Worm (Caenorhabditis elegans) whole organism, L2 larva: Measurements from ENCODE around the gene pri-1.

ENCODE experiments used
- C34F6.9 ChIP-seq: fragments of 150-350 bp; optimal IDR thresholded peaks from 2 replicates; lab custom pipeline; 2014; ENCODE audit warnings: missing biosample characterization, missing genetic modification characterization
- F13H6.1 ChIP-seq: sonication (generic microtip); optimal IDR thresholded peaks from 2 replicates; lab custom pipeline; 2016; ENCODE audit warnings: missing genetic modification characterization, missing compliant biosample characterization
- R02D3.7 ChIP-seq: fragments of 150-350 bp; optimal IDR thresholded peaks from 2 replicates; lab custom pipeline; 2014; ENCODE audit warnings: missing biosample characterization, missing genetic modification characterization
- Y55F3AM.14 ChIP-seq: fragments of 200-800 bp; sonication (Bioruptor generic); optimal IDR thresholded peaks from 2 replicates; lab custom pipeline; 2018; ENCODE audit warnings: mild to moderate bottlenecking, missing genetic modification characterization, missing compliant biosample characterization
- ZK546.5 ChIP-seq: sonication (generic microtip); optimal IDR thresholded peaks from 2 replicates; lab custom pipeline; 2017; ENCODE audit warnings: missing biosample characterization, missing genetic modification characterization
- alr-1 ChIP-seq: fragments of 150-350 bp; optimal IDR thresholded peaks from 2 replicates; lab custom pipeline; 2014; ENCODE audit warnings: missing biosample characterization, missing genetic modification characterization
- aly-2 ChIP-seq: fragments of 150-350 bp; optimal IDR thresholded peaks from 2 replicates; lab custom pipeline; 2014; ENCODE audit warnings: missing biosample characterization, missing genetic modification characterization
- ama-1 ChIP-seq: fragments of 150-350 bp; optimal IDR thresholded peaks from 2 replicates; lab custom pipeline; 2018; ENCODE audit warnings: inconsistent platforms
- blmp-1 ChIP-seq: sonication (generic microtip); optimal IDR thresholded peaks from 2 replicates; lab custom pipeline; 2017; ENCODE audit warnings: missing genetic modification characterization, mild to moderate bottlenecking, missing compliant biosample characterization, antibody characterized with exemption, moderate library complexity; ENCODE audit not compliant: insufficient read depth
- ceh-16 ChIP-seq: fragments of 150-350 bp; optimal IDR thresholded peaks from 2 replicates; lab custom pipeline; 2014; ENCODE audit warnings: missing biosample characterization, missing genetic modification characterization
- ceh-82 ChIP-seq: fragments of 150-350 bp; optimal IDR thresholded peaks from 2 replicates; lab custom pipeline; 2014; ENCODE audit warnings: missing biosample characterization, missing genetic modification characterization
- crh-2 ChIP-seq: sonication (generic microtip); optimal IDR thresholded peaks from 2 replicates; lab custom pipeline; 2017; ENCODE audit warnings: missing biosample characterization, missing genetic modification characterization
- dmd-4 ChIP-seq: sonication (generic microtip); optimal IDR thresholded peaks from 2 replicates; lab custom pipeline; 2017; ENCODE audit warnings: missing biosample characterization, missing genetic modification characterization
- egl-27 ChIP-seq: sonication (generic microtip); optimal IDR thresholded peaks from 3 replicates; lab custom pipeline; 2017; ENCODE audit warnings: missing biosample characterization, missing genetic modification reagents, missing genetic modification characterization
- elt-1 ChIP-seq: fragments of 150-350 bp; optimal IDR thresholded peaks from 2 replicates; lab custom pipeline; 2014; ENCODE audit warnings: missing biosample characterization, missing genetic modification characterization
- elt-3 ChIP-seq: sonication (generic microtip); optimal IDR thresholded peaks from 2 replicates; lab custom pipeline; 2017; ENCODE audit warnings: missing biosample characterization, missing genetic modification characterization
- fos-1 ChIP-seq: fragments of 150-350 bp; optimal IDR thresholded peaks from 2 replicates; lab custom pipeline; 2014; ENCODE audit warnings: missing biosample characterization, missing genetic modification characterization
- gmeb-1 ChIP-seq: fragments of 150-350 bp; optimal IDR thresholded peaks from 2 replicates; lab custom pipeline; 2014; ENCODE audit warnings: missing biosample characterization, missing genetic modification characterization
- lin-11 ChIP-seq: fragments of 150-350 bp; sonication (generic microtip); optimal IDR thresholded peaks from 2 replicates; lab custom pipeline; 2014; ENCODE audit warnings: missing biosample characterization, missing genetic modification characterization, inconsistent platforms, mixed read lengths
- lin-39 ChIP-seq: fragments of 150-350 bp; optimal IDR thresholded peaks from 2 replicates; lab custom pipeline; 2014; ENCODE audit warnings: missing biosample characterization, missing genetic modification reagents, missing genetic modification characterization
- lsy-2 ChIP-seq, 2 experiments: fragments of 150-350 bp in 1 of 2; sonication (generic microtip) in 1 of 2; optimal IDR thresholded peaks; 2 replicates each; lab custom pipeline; 2014 to 2017; ENCODE audit warnings: missing biosample characterization in 2 of 2, missing genetic modification characterization in 2 of 2
- mab-5 ChIP-seq: fragments of 150-350 bp; optimal IDR thresholded peaks from 2 replicates; lab custom pipeline; 2014; ENCODE audit warnings: missing biosample characterization, missing genetic modification characterization
- mbf-1 ChIP-seq: sonication (generic microtip); optimal IDR thresholded peaks from 2 replicates; lab custom pipeline; 2017; ENCODE audit warnings: missing biosample characterization, missing genetic modification characterization
- mdl-1 ChIP-seq, 2 experiments: fragments of 150-350 bp in 1 of 2; sonication (generic microtip) in 1 of 2; optimal IDR thresholded peaks; 2 replicates each; lab custom pipeline; 2017; ENCODE audit warnings: missing biosample characterization in 2 of 2, missing genetic modification characterization in 2 of 2
- nhr-10 ChIP-seq: sonication (generic microtip); optimal IDR thresholded peaks from 2 replicates; lab custom pipeline; 2017; ENCODE audit warnings: missing biosample characterization, missing genetic modification characterization
- nhr-129 ChIP-seq: fragments of 150-350 bp; optimal IDR thresholded peaks from 2 replicates; lab custom pipeline; 2014; ENCODE audit warnings: missing biosample characterization, missing genetic modification characterization
- nhr-21 ChIP-seq: fragments of 150-350 bp; optimal IDR thresholded peaks from 2 replicates; lab custom pipeline; 2014; ENCODE audit warnings: missing biosample characterization, missing genetic modification characterization
- nhr-23 ChIP-seq: fragments of 150-350 bp; optimal IDR thresholded peaks from 2 replicates; lab custom pipeline; 2014; ENCODE audit warnings: missing biosample characterization, missing genetic modification reagents, missing genetic modification characterization
- nhr-25 ChIP-seq: fragments of 150-350 bp; sonication (generic microtip); optimal IDR thresholded peaks from 3 replicates; lab custom pipeline; 2014; ENCODE audit warnings: missing biosample characterization, missing genetic modification characterization
- nhr-6 ChIP-seq: fragments of 150-350 bp; optimal IDR thresholded peaks from 2 replicates; lab custom pipeline; 2014; ENCODE audit warnings: missing biosample characterization, missing genetic modification characterization
- nhr-77 ChIP-seq: fragments of 150-350 bp; optimal IDR thresholded peaks from 2 replicates; lab custom pipeline; 2014; ENCODE audit warnings: missing biosample characterization, missing genetic modification characterization
- peb-1 ChIP-seq: fragments of 150-350 bp; optimal IDR thresholded peaks from 2 replicates; lab custom pipeline; 2014; ENCODE audit warnings: missing biosample characterization, missing genetic modification characterization
- sem-4 ChIP-seq: fragments of 150-350 bp; optimal IDR thresholded peaks from 2 replicates; lab custom pipeline; 2014; ENCODE audit warnings: missing biosample characterization, missing genetic modification reagents, missing genetic modification characterization
- sma-3 ChIP-seq: sonication (generic microtip); optimal IDR thresholded peaks from 2 replicates; lab custom pipeline; 2016; ENCODE audit warnings: missing genetic modification reagents, missing genetic modification characterization, missing compliant biosample characterization
- sma-9 ChIP-seq, 2 experiments: fragments of 150-350 bp in 1 of 2; sonication (generic microtip) in 1 of 2; optimal IDR thresholded peaks; 2 replicates each; lab custom pipeline; 2014 to 2016; ENCODE audit warnings: missing genetic modification characterization in 2 of 2, mild to moderate bottlenecking in 1 of 2, missing biosample characterization in 1 of 2, missing compliant biosample characterization in 1 of 2, missing genetic modification reagents in 1 of 2, moderate library complexity in 1 of 2
- snpc-4 ChIP-seq: fragments of 150-350 bp; optimal IDR thresholded peaks from 2 replicates; lab custom pipeline; 2014; ENCODE audit warnings: missing biosample characterization, missing genetic modification characterization
- unc-39 ChIP-seq: fragments of 150-350 bp; optimal IDR thresholded peaks from 2 replicates; lab custom pipeline; 2014; ENCODE audit warnings: missing biosample characterization, missing genetic modification characterization
- unc-55 ChIP-seq: fragments of 150-350 bp; sonication (generic microtip); optimal IDR thresholded peaks from 3 replicates; lab custom pipeline; 2014; ENCODE audit warnings: missing biosample characterization, missing genetic modification reagents, missing genetic modification characterization
- unc-62 ChIP-seq: fragments of 150-350 bp; optimal IDR thresholded peaks from 2 replicates; lab custom pipeline; 2014; ENCODE audit warnings: missing biosample characterization, missing genetic modification reagents, missing genetic modification characterization
- zag-1 ChIP-seq: fragments of 150-350 bp; optimal IDR thresholded peaks from 2 replicates; lab custom pipeline; 2014; ENCODE audit warnings: missing biosample characterization, missing genetic modification characterization
- ztf-1 ChIP-seq: fragments of 200-800 bp; sonication (Bioruptor generic); conservative IDR thresholded peaks from 2 replicates; pipeline ENCODE4 v1.3.6; 2022; ENCODE audit warnings: missing genetic modification characterization, missing compliant biosample characterization
- ztf-11 ChIP-seq: sonication (generic microtip); optimal IDR thresholded peaks from 2 replicates; lab custom pipeline; 2017; ENCODE audit warnings: missing biosample characterization, missing genetic modification characterization
- ztf-4 ChIP-seq: fragments of 150-350 bp; optimal IDR thresholded peaks from 2 replicates; lab custom pipeline; 2014; ENCODE audit warnings: missing biosample characterization, missing genetic modification characterization

pri-1 gene

DNA sequence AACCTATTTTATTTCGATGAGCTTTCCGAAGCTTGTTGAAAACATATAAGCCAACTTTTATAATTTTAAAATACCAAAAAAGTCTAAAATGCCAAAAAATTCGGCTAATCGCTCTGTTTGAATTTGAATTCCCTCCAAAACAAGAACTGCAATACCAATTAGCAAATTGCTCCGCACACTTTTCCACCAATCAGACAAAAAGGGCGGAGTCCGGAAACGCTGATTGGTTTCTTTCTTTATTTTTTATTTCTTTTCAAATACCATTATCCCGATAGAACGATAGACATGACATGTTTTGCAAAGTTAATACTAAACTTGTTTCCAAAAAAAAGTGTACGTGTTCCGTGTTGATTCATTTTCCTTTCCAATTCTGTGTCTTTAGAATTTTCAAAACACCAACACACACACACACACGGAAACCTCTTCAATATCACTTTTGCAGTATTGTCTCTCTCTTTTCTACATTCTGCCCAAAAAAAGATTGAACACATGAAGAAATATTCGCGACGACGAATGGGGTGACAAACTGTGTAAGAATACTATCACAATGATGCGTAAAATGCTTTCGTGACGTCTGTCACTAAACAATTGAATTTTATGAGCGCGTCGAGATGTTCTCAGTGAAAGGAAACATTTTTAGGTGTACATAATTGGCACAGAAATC, 3.6 kb upstream of the pri-1 start:
- TF ChIP-seq unc-39 (tag; lab: Kevin White, UChicago) (no peak), ztf-11 (tag; lab: Kevin White, UChicago) (no peak), dmd-4 (no peak), gmeb-1 (no peak), sma-9 (GFP tag; optimal IDR thresholded peaks at IDR 0.05; lab: Kevin White, UChicago) (peak; percentile 11), sma-9 (tag; optimal IDR thresholded peaks at IDR 0.05; lab: Kevin White, UChicago) (no peak), snpc-4 (tag; lab: Kevin White, UChicago) (no peak), fos-1 (peak; percentile 1), mdl-1 (tag; optimal IDR thresholded peaks at IDR 0.05; lab: Kevin White, UChicago) (no peak), nhr-25 (tag; lab: Kevin White, UChicago) (peak; percentile 39), blmp-1 (no peak), ama-1 (lab: Kevin White, UChicago) (no peak), unc-62 (GFP tag; lab: Kevin White, UChicago) (no peak)

DNA sequence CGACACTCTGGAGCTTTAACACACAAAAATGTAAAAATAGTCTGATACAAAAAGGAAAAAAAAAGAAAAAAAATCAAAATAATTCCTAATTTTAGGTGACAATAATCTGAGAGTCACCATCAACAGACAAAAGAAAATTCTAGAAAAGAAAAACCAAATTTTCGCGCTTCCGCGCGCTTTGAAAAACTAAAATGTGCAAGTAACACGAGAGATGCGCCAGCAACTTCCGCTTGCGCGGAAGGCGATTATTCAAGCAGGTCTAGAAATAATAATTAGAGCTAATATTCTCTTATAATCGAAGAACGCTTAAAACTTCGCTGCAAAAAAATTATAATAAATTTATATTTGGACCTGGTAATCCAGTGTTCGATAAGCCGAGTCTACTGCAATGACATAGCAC, 2.9 kb upstream of the pri-1 start:
- TF ChIP-seq ceh-16 (tag; lab: Kevin White, UChicago) (no peak), blmp-1 (no peak), snpc-4 (tag; lab: Kevin White, UChicago) (no peak), nhr-10 (tag; lab: Kevin White, UChicago) (no peak), ceh-82 (no peak), ama-1 (lab: Kevin White, UChicago) (no peak), zag-1 (tag; lab: Kevin White, UChicago) (no peak), alr-1 (tag; lab: Kevin White, UChicago) (no peak), sem-4 (no peak), ztf-1 (GFP tag; lab: Robert Waterston, UW) (no peak), peb-1 (tag; lab: Kevin White, UChicago) (no peak), egl-27 (tag; lab: Kevin White, UChicago) (no peak), ztf-11 (tag; lab: Kevin White, UChicago) (no peak), ztf-4 (tag; lab: Kevin White, UChicago) (no peak)

- TF ChIP-seq crh-2 (tag; lab: Kevin White, UChicago) (peak; percentile 59), nhr-25 (tag; lab: Kevin White, UChicago) (peak; percentile 10), nhr-10 (tag; lab: Kevin White, UChicago) (no peak), ceh-16 (tag; lab: Kevin White, UChicago) (no peak), nhr-21 (tag; lab: Kevin White, UChicago) (no peak), aly-2 (no peak), F13H6.1 (tag; lab: Kevin White, UChicago) (peak; percentile 26), lsy-2 (tag; optimal IDR thresholded peaks at IDR 0.05; lab: Kevin White, UChicago) (peak in 1 of 2 experiments; percentile 66), R02D3.7 (tag; lab: Kevin White, UChicago) (no peak), gmeb-1 (peak; percentile 77), lin-39 (no peak), alr-1 (tag; lab: Kevin White, UChicago) (no peak), sma-9 (GFP tag; optimal IDR thresholded peaks at IDR 0.05; lab: Kevin White, UChicago) (peak; percentile 14), sma-9 (tag; optimal IDR thresholded peaks at IDR 0.05; lab: Kevin White, UChicago) (no peak), unc-55 (GFP tag; lab: Kevin White, UChicago) (peak; percentile 69), ztf-11 (tag; lab: Kevin White, UChicago) (no peak), dmd-4 (no peak), nhr-6 (tag; lab: Kevin White, UChicago) (no peak), C34F6.9 (tag; lab: Kevin White, UChicago) (peak; percentile 50), nhr-77 (no peak), sem-4 (peak; percentile 2), ama-1 (lab: Kevin White, UChicago) (no peak), lin-11 (no peak), sma-3 (GFP tag; lab: Kevin White, UChicago) (peak; percentile 34), mbf-1 (tag; lab: Kevin White, UChicago) (no peak), mab-5 (tag; lab: Kevin White, UChicago) (no peak), fos-1 (peak; percentile 10), ZK546.5 (tag; lab: Kevin White, UChicago) (no peak), unc-62 (GFP tag; lab: Kevin White, UChicago) (no peak), elt-3 (tag; lab: Kevin White, UChicago) (no peak), zag-1 (tag; lab: Kevin White, UChicago) (no peak), nhr-23 (tag; lab: Kevin White, UChicago) (no peak), Y55F3AM.14 (GFP tag; lab: Kevin White, UChicago) (no peak), mdl-1 (tag; optimal IDR thresholded peaks at IDR 0.05; lab: Kevin White, UChicago) (no peak), elt-1 (tag; lab: Kevin White, UChicago) (no peak), nhr-129 (tag; lab: Kevin White, UChicago) (peak; percentile 42), egl-27 (tag; lab: Kevin White, UChicago) (no peak), blmp-1 (no peak)
These were observed 2.3 kb upstream of the pri-1 start, which contains the start of gene hcp-3 for ce11 chrIII:9616426-9616825. Gene hcp-3, minus strand, starts transcription at chrIII:9616470.
